Worm (Caenorhabditis elegans): Measurements from ENCODE around the gene lev-9.

Gene lev-9

ce11 chrX:6253899-6254670 lies 37.4 kb downstream of the lev-9 start (continued):
- peak; percentile 9 for TF ChIP-seq fkh-3 (tag; optimal IDR thresholded peaks at IDR 0.05)
- TF ChIP-seq Y53G8AR.9 (GFP tag; conservative IDR thresholded peaks at IDR 0.05) = peak; percentile 85
- TF ChIP-seq lin-35 (GFP tag; optimal IDR thresholded peaks at IDR 0.05) = peak in 1 of 3 experiments; percentile 32
- TF ChIP-seq unc-62 (GFP tag; optimal IDR thresholded peaks at IDR 0.05) = peak; percentile 1
- TF ChIP-seq atf-7 (tag; optimal IDR thresholded peaks at IDR 0.05) = peak; percentile 52
- TF ChIP-seq mes-4 (tag; optimal IDR thresholded peaks at IDR 0.05) = no peak
- TF ChIP-seq somi-1 (GFP tag; optimal IDR thresholded peaks at IDR 0.05) = peak; percentile 38
- no peak for TF ChIP-seq dpl-1 (GFP tag; optimal IDR thresholded peaks at IDR 0.05)
- peak; percentile 2 for TF ChIP-seq nhr-90 (tag; optimal IDR thresholded peaks at IDR 0.05)
- no peak for TF ChIP-seq aptf-2 (GFP tag; conservative IDR thresholded peaks at IDR 0.05)
- TF ChIP-seq F10E7.11 (tag; optimal IDR thresholded peaks at IDR 0.05) = peak; percentile 32
- TF ChIP-seq nhr-120 (GFP tag; IDR thresholded peaks at IDR 0.05) = no peak
- TF ChIP-seq hmg-20 (GFP tag; IDR thresholded peaks at IDR 0.05) = no peak
- TF ChIP-seq unc-130 (GFP tag; optimal IDR thresholded peaks at IDR 0.05) = no peak
- TF ChIP-seq madf-3 (GFP tag; IDR thresholded peaks at IDR 0.05) = 0 out of 2 replicates have a peak, but pooled peaks have one; percentile 54
- TF ChIP-seq attf-3 (GFP tag; conservative IDR thresholded peaks at IDR 0.05) = no peak; the same call in 1 of the 2 replicates
- peak; percentile 67 for TF ChIP-seq mel-28 (tag; optimal IDR thresholded peaks at IDR 0.05; ENCODE audit: borderline replicate concordance)
- peak; percentile 94 for TF ChIP-seq ama-1 (optimal IDR thresholded peaks at IDR 0.05)
- no peak for TF ChIP-seq ama-1 (GFP tag; optimal IDR thresholded peaks at IDR 0.05)
- no peak for TF ChIP-seq B0035.1 (tag; optimal IDR thresholded peaks at IDR 0.05)
- peak; percentile 24 for TF ChIP-seq F52B5.7 (tag; optimal IDR thresholded peaks at IDR 0.05)
- TF ChIP-seq akir-1 (GFP tag; optimal IDR thresholded peaks at IDR 0.05) = no peak
- TF ChIP-seq zim-3 (tag; optimal IDR thresholded peaks at IDR 0.05) = peak; percentile 10
- TF ChIP-seq pbrm-1 (GFP tag; IDR thresholded peaks at IDR 0.05) = no peak
- no peak for TF ChIP-seq F33H1.4 (GFP tag; IDR thresholded peaks at IDR 0.05)
- TF ChIP-seq snpc-1.1 (tag; optimal IDR thresholded peaks at IDR 0.05; ENCODE audit: insufficient read depth) = no peak
- TF ChIP-seq egl-44 (GFP tag; IDR thresholded peaks at IDR 0.05) = peak; percentile 62; the same call in 1 of the 2 replicates
- TF ChIP-seq dox-1 (GFP tag; IDR thresholded peaks at IDR 0.05) = peak; percentile 11; the same call in 1 of the 2 replicates
- TF ChIP-seq athp-1 (tag; optimal IDR thresholded peaks at IDR 0.05) = no peak
- TF ChIP-seq snpc-4 (GFP tag; optimal IDR thresholded peaks at IDR 0.05) = no peak
- TF ChIP-seq snpc-4 (tag; optimal IDR thresholded peaks at IDR 0.05) = no peak
- no peak for TF ChIP-seq ztf-6 (GFP tag; IDR thresholded peaks at IDR 0.05)
- no peak for TF ChIP-seq dpff-1 (tag; optimal IDR thresholded peaks at IDR 0.05)
- TF ChIP-seq sptf-2 (GFP tag; optimal IDR thresholded peaks at IDR 0.05) = no peak

ce11 chrX:6253566-6253898 lies 38.0 kb downstream of the lev-9 start:
- TF ChIP-seq B0336.3 (GFP tag; IDR thresholded peaks at IDR 0.05) (no peak), him-1 (tag; optimal IDR thresholded peaks at IDR 0.05) (no peak), snpc-4 (GFP tag; optimal IDR thresholded peaks at IDR 0.05) (no peak), snpc-4 (tag; optimal IDR thresholded peaks at IDR 0.05) (peak in 1 of 4 experiments; percentile 17), F10E7.11 (tag; optimal IDR thresholded peaks at IDR 0.05) (no peak), athp-1 (tag; optimal IDR thresholded peaks at IDR 0.05) (no peak)

ce11 chrX:6253160-6253559 lies 38.4 kb downstream of the lev-9 start:
- TF ChIP-seq die-1 (tag; optimal IDR thresholded peaks at IDR 0.05) (no peak), ama-1 (optimal IDR thresholded peaks at IDR 0.05) (peak; percentile 67), ama-1 (GFP tag; optimal IDR thresholded peaks at IDR 0.05) (no peak), ets-4 (GFP tag; optimal IDR thresholded peaks at IDR 0.05) (no peak), cebp-1 (GFP tag; IDR thresholded peaks at IDR 0.05) (no peak), cebp-1 (tag; optimal IDR thresholded peaks at IDR 0.05) (peak; percentile 2), C06A6.2 (GFP tag; conservative IDR thresholded peaks at IDR 0.05) (peak; percentile 41; the same call in 1 of the 2 replicates), ZK185.1 (tag; optimal IDR thresholded peaks at IDR 0.05; ENCODE audit: poor library complexity, severe bottlenecking) (peak; percentile 61), aptf-3 (GFP tag; IDR thresholded peaks at IDR 0.05) (no peak), nhr-90 (tag; optimal IDR thresholded peaks at IDR 0.05) (no peak)

All from whole organism, young adult.